Fruit fly (Drosophila melanogaster) whole organism, pupa: ENCODE results near the gene CG13843.

Experiments used
- CG10348 ChIP-seq: fragments of 200-800 bp; sonication (Bioruptor generic); IDR thresholded peaks from 2 replicates; pipeline ENCODE4 v1.3.6; 2022; ENCODE audit warnings: missing biosample characterization, missing genetic modification characterization
- CG12605 ChIP-seq: fragments of 200-800 bp; sonication (Bioruptor generic); IDR thresholded peaks from 2 replicates; pipeline ENCODE4 v1.3.6; 2022; ENCODE audit warnings: missing biosample characterization, missing genetic modification characterization
- CG13204 ChIP-seq: fragments of 200-800 bp; sonication (Bioruptor generic); optimal IDR thresholded peaks from 2 replicates; lab custom pipeline; 2018; ENCODE audit warnings: missing biosample characterization, mild to moderate bottlenecking, missing genetic modification characterization, moderate library complexity
- CG14655 ChIP-seq: fragments of 200-800 bp; sonication (Bioruptor generic); optimal IDR thresholded peaks from 3 replicates; lab custom pipeline; 2017; ENCODE audit warnings: mild to moderate bottlenecking, missing biosample characterization, missing genetic modification reagents, missing genetic modification characterization
- CG15710 ChIP-seq: fragments of 200-800 bp; sonication (Bioruptor generic); optimal IDR thresholded peaks from 2 replicates; lab custom pipeline; 2018; ENCODE audit warnings: missing biosample characterization, mild to moderate bottlenecking, missing genetic modification characterization, moderate library complexity
- CG17806 ChIP-seq: fragments of 200-800 bp; sonication (Bioruptor generic); optimal IDR thresholded peaks from 2 replicates; lab custom pipeline; 2018; ENCODE audit warnings: missing biosample characterization, mild to moderate bottlenecking, missing genetic modification characterization, moderate library complexity
- CG32121 ChIP-seq: fragments of 200-800 bp; sonication (Bioruptor generic); IDR thresholded peaks from 2 replicates; pipeline ENCODE4 v1.3.6; 2022; ENCODE audit warnings: missing biosample characterization, missing genetic modification characterization
- CG34367 ChIP-seq: fragments of 200-800 bp; sonication (Bioruptor generic); optimal IDR thresholded peaks from 2 replicates; lab custom pipeline; 2018; ENCODE audit warnings: missing biosample characterization, mild to moderate bottlenecking, missing genetic modification characterization
- CG8159 ChIP-seq: fragments of 200-800 bp; sonication (Bioruptor generic); optimal IDR thresholded peaks from 3 replicates; lab custom pipeline; 2018; ENCODE audit warnings: missing biosample characterization, mild to moderate bottlenecking, missing genetic modification characterization, moderate library complexity
- CG8301 ChIP-seq: fragments of 200-800 bp; sonication (Bioruptor generic); optimal IDR thresholded peaks from 2 replicates; lab custom pipeline; 2018; ENCODE audit warnings: missing biosample characterization, mild to moderate bottlenecking, missing genetic modification characterization
- CG9948 ChIP-seq: fragments of 200-800 bp; sonication (Bioruptor generic); optimal IDR thresholded peaks from 2 replicates; lab custom pipeline; 2018; ENCODE audit warnings: missing biosample characterization, mild to moderate bottlenecking, missing genetic modification characterization, moderate library complexity
- D1 ChIP-seq: fragments of 200-800 bp; sonication (Bioruptor generic); optimal IDR thresholded peaks from 2 replicates; lab custom pipeline; 2018; ENCODE audit warnings: missing biosample characterization, mild to moderate bottlenecking, missing genetic modification characterization, moderate library complexity
- EcR ChIP-seq: fragments of 200-800 bp; sonication (Bioruptor generic); optimal IDR thresholded peaks from 3 replicates; lab custom pipeline; 2019; ENCODE audit warnings: missing biosample characterization, missing genetic modification characterization, mild to moderate bottlenecking, moderate library complexity, missing genetic modification reagents
- Ets98B ChIP-seq: fragments of 200-800 bp; sonication (Bioruptor generic); IDR thresholded peaks from 2 replicates; pipeline ENCODE4 v1.3.6; 2022; ENCODE audit warnings: missing biosample characterization, missing genetic modification characterization
- Pif1A ChIP-seq: fragments of 200-800 bp; sonication (Bioruptor generic); optimal IDR thresholded peaks from 3 replicates; lab custom pipeline; 2016; ENCODE audit warnings: missing biosample characterization, missing genetic modification characterization
- Pif1B ChIP-seq: fragments of 200-800 bp; sonication (Bioruptor generic); optimal IDR thresholded peaks from 3 replicates; lab custom pipeline; 2016; ENCODE audit warnings: missing biosample characterization, missing genetic modification characterization
- Snoo ChIP-seq: fragments of 200-800 bp; sonication (Bioruptor generic); optimal IDR thresholded peaks from 3 replicates; lab custom pipeline; 2017; ENCODE audit warnings: missing biosample characterization, mild to moderate bottlenecking, missing genetic modification characterization, inconsistent platforms
- fd96Ca ChIP-seq: fragments of 200-800 bp; sonication (Bioruptor generic); IDR thresholded peaks from 3 replicates; pipeline ENCODE4 v1.3.6; 2022; ENCODE audit warnings: missing biosample characterization, missing genetic modification characterization
- gl ChIP-seq: fragments of 200-800 bp; sonication (Bioruptor generic); optimal IDR thresholded peaks from 2 replicates; lab custom pipeline; 2018; ENCODE audit warnings: missing biosample characterization, mild to moderate bottlenecking, missing genetic modification characterization
- rn ChIP-seq: fragments of 200-800 bp; sonication (Bioruptor generic); IDR thresholded peaks from 2 replicates; pipeline ENCODE4 v1.3.6; 2022; ENCODE audit warnings: missing biosample characterization, missing genetic modification characterization

The CG13843 gene

dm6 chr3R:22631156-22631555, 21.9 kb downstream of the CG13843 start:
- TF ChIP-seq Snoo (no peak), Pif1B (GFP tag; lab: Kevin White, UChicago) (no peak), CG34367 (tag; lab: Kevin White, UChicago) (no peak), Pif1A (GFP tag; lab: Kevin White, UChicago) (no peak), fd96Ca (GFP tag; lab: Robert Waterston, UW) (no peak), CG12605 (GFP tag; lab: Robert Waterston, UW) (no peak), CG8301 (tag; lab: Kevin White, UChicago) (no peak), CG32121 (GFP tag; lab: Robert Waterston, UW) (no peak), gl (tag; lab: Kevin White, UChicago) (no peak), CG14655 (no peak), CG17806 (tag; lab: Kevin White, UChicago) (no peak), CG8159 (tag; lab: Kevin White, UChicago) (no peak), CG10348 (no peak), CG9948 (tag; lab: Kevin White, UChicago) (no peak), EcR (GFP tag; lab: Kevin White, UChicago) (no peak), rn (GFP tag; lab: Robert Waterston, UW) (no peak), Ets98B (GFP tag; lab: Robert Waterston, UW) (no peak), D1 (tag; lab: Kevin White, UChicago) (no peak)

dm6 chr3R:22632181-22632580, 22.9 kb downstream of the CG13843 start:
- TF ChIP-seq CG32121 (GFP tag; lab: Robert Waterston, UW): no peak
- TF ChIP-seq CG15710: no peak
- no peak for TF ChIP-seq CG13204 (GFP tag; lab: Kevin White, UChicago)
- TF ChIP-seq CG12605 (GFP tag; lab: Robert Waterston, UW): no peak

dm6 chr3R:22632980-22633379, 23.7 kb downstream of the CG13843 start:
- TF ChIP-seq CG13204 (GFP tag; lab: Kevin White, UChicago): peak; percentile 80
- no peak for TF ChIP-seq Snoo
- TF ChIP-seq gl (tag; lab: Kevin White, UChicago): no peak

dm6 chr3R:22634549-22635410, 25.5 kb downstream of the CG13843 start:
- TF ChIP-seq CG17806 (tag; lab: Kevin White, UChicago): no peak
- TF ChIP-seq fd96Ca (GFP tag; lab: Robert Waterston, UW): no peak
- TF ChIP-seq CG13204 (GFP tag; lab: Kevin White, UChicago): no peak
- no peak for TF ChIP-seq Snoo
- no peak for TF ChIP-seq Pif1A (GFP tag; lab: Kevin White, UChicago)
- no peak for TF ChIP-seq CG32121 (GFP tag; lab: Robert Waterston, UW)
- no peak for TF ChIP-seq CG10348
- TF ChIP-seq CG34367 (tag; lab: Kevin White, UChicago): no peak

dm6 chr3R:22635684-22636566, 26.6 kb downstream of the CG13843 start:
- TF ChIP-seq D1 (tag; lab: Kevin White, UChicago) (no peak), Pif1A (GFP tag; lab: Kevin White, UChicago) (peak; percentile 12), EcR (GFP tag; lab: Kevin White, UChicago) (peak; percentile 59), CG12605 (GFP tag; lab: Robert Waterston, UW) (no peak), CG10348 (no peak), CG14655 (no peak), CG9948 (tag; lab: Kevin White, UChicago) (no peak), Snoo (peak; percentile 29)

- TF ChIP-seq CG13204 (GFP tag; lab: Kevin White, UChicago): peak; percentile 94
- TF ChIP-seq Ets98B (GFP tag; lab: Robert Waterston, UW): no peak
- no peak for TF ChIP-seq D1 (tag; lab: Kevin White, UChicago)
- no peak for TF ChIP-seq EcR (GFP tag; lab: Kevin White, UChicago)
- no peak for TF ChIP-seq Pif1B (GFP tag; lab: Kevin White, UChicago)
These were observed 27.2 kb downstream of the CG13843 start for dm6 chr3R:22636567-22636889.
